Fruit fly (Drosophila melanogaster) whole organism, wandering third instar larva: ENCODE data around the gene tal-3A.

Experiments used
- Abd-B ChIP-seq: fragments of >200 bp; optimal IDR thresholded peaks from 2 replicates; lab custom pipeline; 2017; ENCODE audit warnings: missing biosample characterization, missing genetic modification characterization
- CG32264 ChIP-seq: fragments of 200-800 bp; sonication (Bioruptor generic); optimal IDR thresholded peaks from 2 replicates; lab custom pipeline; 2016; ENCODE audit warnings: missing biosample characterization, missing genetic modification characterization
- Dfd ChIP-seq: fragments of >200 bp; optimal IDR thresholded peaks from 2 replicates; lab custom pipeline; 2017; ENCODE audit warnings: missing biosample characterization, missing genetic modification characterization
- GATAd ChIP-seq: sonication (Bioruptor generic); optimal IDR thresholded peaks from 2 replicates; lab custom pipeline; 2016; ENCODE audit warnings: missing biosample characterization, missing genetic modification characterization
- Hnf4 ChIP-seq: fragments of 200-800 bp; sonication (Bioruptor generic); optimal IDR thresholded peaks from 2 replicates; lab custom pipeline; 2016; ENCODE audit warnings: missing biosample characterization, mild to moderate bottlenecking, missing genetic modification characterization
- h ChIP-seq: fragments of 200-800 bp; sonication (Bioruptor generic); optimal IDR thresholded peaks from 3 replicates; lab custom pipeline; 2016; ENCODE audit warnings: missing biosample characterization, mild to moderate bottlenecking, missing genetic modification characterization
- lola ChIP-seq: fragments of >200 bp; optimal IDR thresholded peaks from 2 replicates; lab custom pipeline; 2017; ENCODE audit warnings: missing biosample characterization, missing genetic modification characterization
- pan ChIP-seq: fragments of >200 bp; optimal IDR thresholded peaks from 2 replicates; lab custom pipeline; 2017
- psq ChIP-seq: fragments of 200-800 bp; sonication (Bioruptor generic); optimal IDR thresholded peaks from 3 replicates; lab custom pipeline; 2017; ENCODE audit warnings: missing biosample characterization, mild to moderate bottlenecking, missing genetic modification characterization, moderate library complexity
- sv ChIP-seq: fragments of 200-800 bp; sonication (Bioruptor generic); optimal IDR thresholded peaks from 3 replicates; lab custom pipeline; 2016; ENCODE audit warnings: missing biosample characterization, missing genetic modification characterization
- usp ChIP-seq: fragments of >200 bp; optimal IDR thresholded peaks from 2 replicates; lab custom pipeline; 2017; ENCODE audit warnings: missing biosample characterization, missing genetic modification characterization

dm6 chr3R:13785895-13786294 is 27.0 kb upstream of the tal-3A start:
- TF ChIP-seq psq (no peak), usp (GFP tag; lab: Kevin White, UChicago) (no peak), GATAd (GFP tag; lab: Kevin White, UChicago) (no peak), CG32264 (no peak), pan (lab: Kevin White, UChicago) (no peak), h (no peak), sv (GFP tag; lab: Kevin White, UChicago) (no peak), Dfd (GFP tag; lab: Kevin White, UChicago) (no peak), lola (GFP tag; lab: Kevin White, UChicago) (no peak), Abd-B (GFP tag; lab: Kevin White, UChicago) (no peak), Hnf4 (GFP tag; lab: Kevin White, UChicago) (no peak)
